Worm (Caenorhabditis elegans) whole organism, late embryonic: Measurements from ENCODE around the gene swt-1.

Source experiments
- C08G9.2 ChIP-seq: sonication (generic microtip); optimal IDR thresholded peaks from 2 replicates; lab custom pipeline; 2016; ENCODE audit warnings: mild to moderate bottlenecking, missing genetic modification characterization, moderate library complexity, missing compliant biosample characterization
- K09A11.1 ChIP-seq: sonication (generic microtip); optimal IDR thresholded peaks from 2 replicates; lab custom pipeline; 2017; ENCODE audit warnings: antibody characterized with exemption, mild to moderate bottlenecking, missing genetic modification characterization, missing compliant biosample characterization; ENCODE audit not compliant: insufficient read depth
- Y22D7AL.16 ChIP-seq: sonication (generic microtip); optimal IDR thresholded peaks from 2 replicates; lab custom pipeline; 2016; ENCODE audit warnings: missing genetic modification characterization, missing compliant biosample characterization
- ama-1 ChIP-seq: fragments of 150-350 bp; optimal IDR thresholded peaks from 2 replicates; lab custom pipeline; 2014
- ceh-19 ChIP-seq: fragments of 200-800 bp; sonication (Bioruptor generic); optimal IDR thresholded peaks from 2 replicates; lab custom pipeline; 2018; ENCODE audit warnings: mild to moderate bottlenecking, missing genetic modification characterization, missing compliant biosample characterization
- ceh-31 ChIP-seq: sonication (generic microtip); optimal IDR thresholded peaks from 2 replicates; lab custom pipeline; 2016; ENCODE audit warnings: missing genetic modification characterization, missing compliant biosample characterization
- ceh-6 ChIP-seq: fragments of 200-800 bp; sonication (Bioruptor generic); optimal IDR thresholded peaks from 2 replicates; lab custom pipeline; 2018; ENCODE audit warnings: mild to moderate bottlenecking, missing genetic modification characterization, missing compliant biosample characterization
- ceh-9 ChIP-seq: sonication (generic microtip); optimal IDR thresholded peaks from 2 replicates; lab custom pipeline; 2016; ENCODE audit warnings: mild to moderate bottlenecking, missing genetic modification characterization, inconsistent platforms, missing compliant biosample characterization
- che-1 ChIP-seq: sonication (generic microtip); optimal IDR thresholded peaks from 2 replicates; lab custom pipeline; 2016; ENCODE audit warnings: mild to moderate bottlenecking, missing genetic modification characterization, missing compliant biosample characterization
- dmd-4 ChIP-seq: sonication (generic microtip); optimal IDR thresholded peaks from 2 replicates; lab custom pipeline; 2016; ENCODE audit warnings: borderline replicate concordance, missing genetic modification characterization, missing compliant biosample characterization
- dve-1 ChIP-seq: sonication (generic microtip); optimal IDR thresholded peaks from 2 replicates; lab custom pipeline; 2017; ENCODE audit warnings: antibody characterized with exemption, mild to moderate bottlenecking, missing genetic modification characterization, missing compliant biosample characterization
- fax-1 ChIP-seq: sonication (generic microtip); optimal IDR thresholded peaks from 2 replicates; lab custom pipeline; 2016; ENCODE audit warnings: missing genotype, missing genetic modification characterization, missing compliant biosample characterization
- gmeb-2 ChIP-seq: sonication (generic microtip); optimal IDR thresholded peaks from 2 replicates; lab custom pipeline; 2016; ENCODE audit warnings: missing genetic modification characterization, inconsistent platforms, missing compliant biosample characterization
- hlh-30 ChIP-seq: sonication (generic microtip); optimal IDR thresholded peaks from 2 replicates; lab custom pipeline; 2017; ENCODE audit warnings: antibody characterized with exemption, missing genetic modification characterization, missing compliant biosample characterization; ENCODE audit not compliant: insufficient read depth
- hlh-8 ChIP-seq: sonication (generic microtip); optimal IDR thresholded peaks from 2 replicates; lab custom pipeline; 2016; ENCODE audit warnings: missing genotype, missing genetic modification characterization, missing compliant biosample characterization
- lim-6 ChIP-seq: sonication (generic microtip); optimal IDR thresholded peaks from 2 replicates; lab custom pipeline; 2016; ENCODE audit warnings: missing genetic modification characterization, missing compliant biosample characterization
- nhr-11 ChIP-seq: fragments of 150-350 bp; optimal IDR thresholded peaks from 2 replicates; lab custom pipeline; 2014; ENCODE audit warnings: missing biosample characterization, missing genetic modification characterization
- npax-4 ChIP-seq: sonication (generic microtip); optimal IDR thresholded peaks from 2 replicates; lab custom pipeline; 2016; ENCODE audit warnings: missing genetic modification characterization, missing compliant biosample characterization
- pros-1 ChIP-seq: fragments of 150-350 bp; optimal IDR thresholded peaks from 2 replicates; lab custom pipeline; 2014; ENCODE audit warnings: missing biosample characterization, missing genetic modification reagents, missing genetic modification characterization
- ref-2 ChIP-seq: sonication (generic microtip); optimal IDR thresholded peaks from 2 replicates; lab custom pipeline; 2016; ENCODE audit warnings: missing genetic modification characterization, missing compliant biosample characterization
- sdc-2 ChIP-seq: sonication (generic microtip); optimal IDR thresholded peaks from 2 replicates; lab custom pipeline; 2016; ENCODE audit warnings: missing genotype, missing genetic modification characterization, missing compliant biosample characterization
- sox-4 ChIP-seq: sonication (generic microtip); optimal IDR thresholded peaks from 2 replicates; lab custom pipeline; 2017; ENCODE audit warnings: mild to moderate bottlenecking, missing genetic modification characterization, inconsistent platforms, missing compliant biosample characterization
- syd-9 ChIP-seq: sonication (generic microtip); optimal IDR thresholded peaks from 2 replicates; lab custom pipeline; 2016; ENCODE audit warnings: mild to moderate bottlenecking, missing genetic modification characterization, moderate library complexity, missing compliant biosample characterization
- tbx-7 ChIP-seq: sonication (generic microtip); optimal IDR thresholded peaks from 2 replicates; lab custom pipeline; 2016; ENCODE audit warnings: missing genotype, missing genetic modification characterization, missing compliant biosample characterization
- ttx-3 ChIP-seq: sonication (generic microtip); optimal IDR thresholded peaks from 2 replicates; lab custom pipeline; 2016; ENCODE audit warnings: missing genetic modification reagents, missing genetic modification characterization, missing compliant biosample characterization
- unc-3 ChIP-seq, 2 experiments: fragments of 200-800 bp in 1 of 2; sonication (Bioruptor generic) in 1 of 2; sonication (generic microtip) in 1 of 2; conservative IDR thresholded peaks in 1 of 2; optimal IDR thresholded peaks in 1 of 2; 2 replicates each; pipeline versions ENCODE4 v1.3.6 to Lab custom; 2016 to 2022; ENCODE audit warnings: missing compliant biosample characterization in 2 of 2, missing genetic modification characterization in 2 of 2, missing genetic modification reagents in 1 of 2
- unc-42 ChIP-seq: sonication (generic microtip); optimal IDR thresholded peaks from 2 replicates; lab custom pipeline; 2016; ENCODE audit warnings: missing genotype, missing genetic modification characterization, missing compliant biosample characterization
- unc-86 ChIP-seq: sonication (generic microtip); optimal IDR thresholded peaks from 2 replicates; lab custom pipeline; 2016; ENCODE audit warnings: missing genetic modification characterization, missing compliant biosample characterization

swt-1 gene

ce11 chrIV:330523-330922, 23.2 kb downstream of the swt-1 start, which contains the start of gene F18F11.4:
F18F11.4 (plus strand) TSS chrIV:330823.
- TF ChIP-seq gmeb-2 (tag; lab: Kevin White, UChicago) (no peak), K09A11.1 (tag; lab: Kevin White, UChicago) (no peak), dve-1 (no peak), pros-1 (tag; lab: Kevin White, UChicago) (no peak), ceh-31 (tag; lab: Kevin White, UChicago) (no peak)
- TF ChIP-seq, all 69 proteins: peak for 0

ce11 chrIV:337128-337646, 29.9 kb downstream of the swt-1 start, which contains the start of gene pxmp-4:
pxmp-4 (minus strand) TSS chrIV:337178.
- TF ChIP-seq unc-3 (GFP tag; conservative IDR thresholded peaks at IDR 0.05; lab: Robert Waterston, UW), result no peak
- no peak for TF ChIP-seq unc-3 (tag; optimal IDR thresholded peaks at IDR 0.05; lab: Kevin White, UChicago)
- TF ChIP-seq ceh-6 (GFP tag; lab: Kevin White, UChicago), result no peak
- TF ChIP-seq fax-1 (tag; lab: Kevin White, UChicago), result no peak
- no peak for TF ChIP-seq ama-1 (lab: Kevin White, UChicago)
- no peak for TF ChIP-seq ref-2 (tag; lab: Kevin White, UChicago)
- TF ChIP-seq sdc-2 (tag; lab: Kevin White, UChicago), result no peak

ce11 chrIV:338192-338831, 31.0 kb downstream of the swt-1 start:
- TF ChIP-seq ceh-9 (no peak), Y22D7AL.16 (tag; lab: Kevin White, UChicago) (no peak), npax-4 (tag; lab: Kevin White, UChicago) (no peak), pros-1 (tag; lab: Kevin White, UChicago) (no peak), syd-9 (tag; lab: Kevin White, UChicago) (no peak), hlh-8 (tag; lab: Kevin White, UChicago) (no peak), sox-4 (tag; lab: Kevin White, UChicago) (no peak), ceh-19 (GFP tag; lab: Kevin White, UChicago) (no peak), nhr-11 (tag; lab: Kevin White, UChicago) (no peak), tbx-7 (tag; lab: Kevin White, UChicago) (no peak), ttx-3 (tag; lab: Kevin White, UChicago) (no peak), ceh-6 (GFP tag; lab: Kevin White, UChicago) (no peak), che-1 (tag; lab: Kevin White, UChicago) (no peak), C08G9.2 (tag; lab: Kevin White, UChicago) (no peak), lim-6 (tag; lab: Kevin White, UChicago) (no peak), unc-86 (tag; lab: Kevin White, UChicago) (no peak), ama-1 (lab: Kevin White, UChicago) (no peak)

DNA sequence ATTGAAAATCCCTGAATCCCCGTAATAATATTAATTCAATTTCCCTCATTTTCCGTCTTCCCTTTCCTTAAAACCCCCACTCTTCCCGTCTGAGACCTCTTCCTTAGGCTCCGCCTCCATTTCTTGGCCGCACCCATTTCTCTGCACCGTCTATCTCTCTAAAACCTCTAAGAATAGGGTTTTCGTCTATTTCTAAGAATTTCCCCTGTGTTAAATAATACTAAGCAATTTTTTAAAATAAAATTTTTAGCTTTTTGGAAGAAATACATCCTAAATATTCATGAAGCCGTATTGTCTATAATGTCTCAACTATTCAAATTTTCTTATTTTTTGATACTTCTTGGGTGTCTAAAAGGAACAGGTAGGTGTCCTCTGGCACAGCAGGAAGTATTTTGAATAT, 32.2 kb downstream of the swt-1 start, which contains the start of gene cdh-8:
Gene cdh-8, plus strand, starts transcription at position 301 of the 400 bp plus-strand sequence.
- TF ChIP-seq unc-42 (tag; lab: Kevin White, UChicago), result peak; percentile 18
- TF ChIP-seq Y22D7AL.16 (tag; lab: Kevin White, UChicago), result no peak
- TF ChIP-seq, all 69 proteins: peak for 1

DNA sequence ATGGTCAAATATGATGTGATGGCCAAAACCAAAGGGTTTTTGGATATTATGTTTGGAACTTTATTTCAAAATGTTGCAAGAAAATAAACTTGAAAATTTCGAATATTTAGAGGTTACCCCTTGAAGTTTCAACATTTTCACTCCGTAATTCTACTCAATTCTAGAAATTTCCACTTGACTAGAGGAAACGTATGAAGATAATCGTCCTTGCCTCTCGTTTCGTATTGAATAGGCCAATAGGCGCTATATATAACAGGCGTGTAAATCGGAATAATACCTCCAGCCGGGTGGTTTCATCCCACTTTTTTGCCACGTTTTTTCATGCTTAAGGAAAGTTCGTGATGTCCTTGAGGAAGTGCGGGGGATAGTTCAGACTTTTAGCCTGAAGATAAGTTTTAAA, 36.0 kb downstream of the swt-1 start:
- TF ChIP-seq nhr-11 (tag; lab: Kevin White, UChicago) (no peak), hlh-30 (no peak), unc-86 (tag; lab: Kevin White, UChicago) (no peak), gmeb-2 (tag; lab: Kevin White, UChicago) (no peak), dmd-4 (tag; lab: Kevin White, UChicago) (no peak), unc-42 (tag; lab: Kevin White, UChicago) (no peak)
